Worm (Caenorhabditis elegans) whole organism, L4 larva: Measurements from ENCODE around the gene F40E10.5.

Experiments used
- daf-16 ChIP-seq, 3 experiments: sonication (generic microtip); optimal IDR thresholded peaks; 2 replicates each; lab custom pipeline; 2016 to 2017; ENCODE audit warnings: missing genetic modification characterization in 3 of 3, missing genetic modification reagents in 3 of 3, mild to moderate bottlenecking in 2 of 3, missing compliant biosample characterization in 2 of 3, missing biosample characterization in 1 of 3, moderate library complexity in 1 of 3
- lsy-2 ChIP-seq, 2 experiments: fragments of 150-350 bp in 1 of 2; sonication (generic microtip) in 1 of 2; optimal IDR thresholded peaks; 2 replicates each; lab custom pipeline; 2014 to 2017; ENCODE audit warnings: missing biosample characterization in 2 of 2, missing genetic modification characterization in 2 of 2
- nhr-41 ChIP-seq: fragments of 200-800 bp; sonication (Bioruptor generic); IDR thresholded peaks from 2 replicates; pipeline ENCODE4 v1.3.6; 2022; ENCODE audit warnings: missing genetic modification reagents, missing genetic modification characterization, missing compliant biosample characterization
- nhr-76 ChIP-seq: fragments of 150-350 bp; optimal IDR thresholded peaks from 2 replicates; lab custom pipeline; 2014; ENCODE audit warnings: missing biosample characterization, missing genetic modification characterization
- pha-4 ChIP-seq, 2 experiments: fragments of 150-350 bp in 1 of 2; fragments of 200-800 bp in 1 of 2; sonication (Bioruptor generic) in 1 of 2; IDR thresholded peaks in 1 of 2; optimal IDR thresholded peaks in 1 of 2; 2 replicates each; pipeline versions ENCODE4 v1.3.6 to Lab custom; 2014 to 2022; ENCODE audit warnings: missing genetic modification characterization in 2 of 2, missing genetic modification reagents in 2 of 2, missing biosample characterization in 1 of 2, missing compliant biosample characterization in 1 of 2

DNA sequence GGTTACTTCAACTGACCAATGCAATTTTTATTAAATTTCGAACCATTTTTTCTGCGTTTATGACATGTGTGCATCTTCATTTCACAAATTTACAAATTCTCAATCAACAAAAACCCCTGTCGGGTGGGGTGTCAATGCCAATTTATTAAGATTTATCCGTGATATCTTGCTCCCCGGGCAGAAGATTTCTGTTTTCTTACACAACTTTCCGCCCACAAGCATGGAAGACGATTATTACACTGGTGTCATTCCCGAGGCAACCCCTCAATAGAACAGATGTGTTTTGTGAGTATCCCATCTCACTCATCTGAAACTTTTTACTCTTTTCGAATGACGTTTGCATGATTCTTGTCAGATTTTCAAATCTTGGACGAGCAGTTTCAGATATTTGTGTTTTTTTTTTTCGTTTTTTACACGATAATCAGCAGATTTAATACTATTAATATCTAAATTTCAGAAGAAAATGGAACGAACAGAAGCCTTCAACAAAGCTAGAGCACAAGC lies 30.3 kb downstream of the F40E10.5 start, which contains the start of gene F33C8.4:
- TF ChIP-seq daf-16 (GFP tag; optimal IDR thresholded peaks at IDR 0.05; lab: Kevin White, UChicago): peak in 1 of 2 experiments; percentile 50
- no peak for TF ChIP-seq daf-16 (tag; optimal IDR thresholded peaks at IDR 0.05; lab: Kevin White, UChicago)
- no peak for TF ChIP-seq lsy-2 (tag; optimal IDR thresholded peaks at IDR 0.05; lab: Kevin White, UChicago)
- TF ChIP-seq pha-4 (GFP tag; IDR thresholded peaks at IDR 0.05; lab: Robert Waterston, UW): no peak
- no peak for TF ChIP-seq pha-4 (tag; optimal IDR thresholded peaks at IDR 0.05; lab: Kevin White, UChicago)
- no peak for TF ChIP-seq nhr-41
- no peak for TF ChIP-seq nhr-76
